Fruit fly (Drosophila melanogaster) whole organism, embryonic: ENCODE data around the gene Polr3G.

Experiments used
- B-H2 ChIP-seq: fragments of 200-800 bp; sonication (Bioruptor generic); optimal IDR thresholded peaks from 2 replicates; lab custom pipeline; 2018; ENCODE audit warnings: missing biosample characterization, mild to moderate bottlenecking, missing genetic modification characterization
- CG10209 ChIP-seq: fragments of 200-800 bp; sonication (Bioruptor generic); optimal IDR thresholded peaks from 3 replicates; lab custom pipeline; 2017; ENCODE audit warnings: missing biosample characterization, mild to moderate bottlenecking, missing genetic modification characterization, missing genetic modification reagents
- CG1024 ChIP-seq: fragments of 200-800 bp; sonication (Bioruptor generic); IDR thresholded peaks from 2 replicates; pipeline ENCODE4 v1.3.6; 2022; ENCODE audit warnings: missing biosample characterization, missing genetic modification characterization
- CG10959 ChIP-seq: fragments of 200-800 bp; sonication (Bioruptor generic); IDR thresholded peaks from 2 replicates; pipeline ENCODE4 v1.3.6; 2022; ENCODE audit warnings: missing biosample characterization, missing genetic modification characterization
- CG11560 ChIP-seq: fragments of 200-800 bp; sonication (Bioruptor generic); IDR thresholded peaks from 3 replicates; pipeline ENCODE4 v1.3.6; 2022; ENCODE audit warnings: missing biosample characterization, missing genetic modification characterization
- CG12071 ChIP-seq: fragments of 200-800 bp; sonication (Bioruptor generic); optimal IDR thresholded peaks from 3 replicates; lab custom pipeline; 2018; ENCODE audit warnings: missing biosample characterization, mild to moderate bottlenecking, missing genetic modification characterization
- CG13287 ChIP-seq: fragments of 200-800 bp; sonication (Bioruptor generic); IDR thresholded peaks from 2 replicates; pipeline ENCODE4 v1.3.6; 2022; ENCODE audit warnings: missing biosample characterization, missing genetic modification characterization; ENCODE audit not compliant: partially characterized antibody
- CG15479 ChIP-seq: fragments of 200-800 bp; sonication (Bioruptor generic); optimal IDR thresholded peaks from 3 replicates; lab custom pipeline; 2019; ENCODE audit warnings: missing biosample characterization, mild to moderate bottlenecking, missing genetic modification characterization, moderate library complexity
- CG3726 ChIP-seq: fragments of 200-800 bp; sonication (Bioruptor generic); IDR thresholded peaks from 3 replicates; pipeline ENCODE4, ENCODE4 v1.3.6; 2022; ENCODE audit warnings: missing biosample characterization, missing genetic modification characterization
- CG6813 ChIP-seq: fragments of 200-800 bp; sonication (Bioruptor generic); optimal IDR thresholded peaks from 2 replicates; lab custom pipeline; 2017; ENCODE audit warnings: missing biosample characterization, missing genetic modification characterization, mild to moderate bottlenecking, moderate library complexity, missing genetic modification reagents
- CG7839 ChIP-seq: fragments of 200-800 bp; sonication (Bioruptor generic); optimal IDR thresholded peaks from 3 replicates; lab custom pipeline; 2018; ENCODE audit warnings: missing biosample characterization, mild to moderate bottlenecking, missing genetic modification characterization, moderate library complexity
- CG9932 ChIP-seq: fragments of 200-800 bp; sonication (Bioruptor generic); IDR thresholded peaks from 2 replicates; pipeline ENCODE4 v1.3.6; 2022; ENCODE audit warnings: missing biosample characterization, missing genetic modification characterization
- Dbx ChIP-seq: fragments of 200-800 bp; sonication (Bioruptor generic); IDR thresholded peaks from 3 replicates; pipeline ENCODE4 v1.3.6; 2022; ENCODE audit warnings: missing biosample characterization, missing genetic modification characterization
- Gsc ChIP-seq: fragments of 200-800 bp; sonication (Bioruptor generic); IDR thresholded peaks from 2 replicates; pipeline ENCODE4 v1.3.6; 2022; ENCODE audit warnings: missing biosample characterization, missing genetic modification characterization
- HLH3B ChIP-seq: fragments of 200-800 bp; sonication (Bioruptor generic); IDR thresholded peaks from 2 replicates; pipeline ENCODE4 v1.3.6; 2022; ENCODE audit warnings: missing biosample characterization, missing genetic modification characterization
- Hand ChIP-seq: fragments of 200-800 bp; sonication (Bioruptor generic); optimal IDR thresholded peaks from 2 replicates; lab custom pipeline; 2017; ENCODE audit warnings: mild to moderate bottlenecking, missing biosample characterization, missing genetic modification reagents, missing genetic modification characterization
- Med ChIP-seq: fragments of 200-800 bp; sonication (Bioruptor generic); peaks from one replicate; lab custom pipeline; 2016; ENCODE audit warnings: missing biosample characterization, missing genetic modification characterization, mild to moderate bottlenecking, inconsistent platforms, moderate library complexity
- Opbp ChIP-seq: fragments of 200-800 bp; sonication (Bioruptor generic); IDR thresholded peaks from 3 replicates; pipeline ENCODE4 v1.3.6; 2022; ENCODE audit warnings: missing biosample characterization, missing genetic modification characterization; ENCODE audit not compliant: partially characterized antibody
- Pdp1 ChIP-seq, 2 experiments: fragments of 200-800 bp; sonication (Bioruptor generic); optimal IDR thresholded peaks; 3 replicates each; lab custom pipeline; 2016; ENCODE audit warnings: missing biosample characterization in 2 of 2, missing genetic modification characterization in 2 of 2, mild to moderate bottlenecking in 1 of 2, moderate library complexity in 1 of 2
- Trl ChIP-seq, 3 experiments: fragments of >200 bp in 2 of 3; fragments of 200-800 bp in 1 of 3; sonication (Bioruptor generic) in 1 of 3; optimal IDR thresholded peaks; 2 replicates in 1 of 3; 3 replicates in 2 of 3; lab custom pipeline; 2016 to 2017; ENCODE audit warnings: missing biosample characterization in 1 of 3, missing genetic modification characterization in 1 of 3
- ab ChIP-seq: fragments of 200-800 bp; sonication (Bioruptor generic); optimal IDR thresholded peaks from 2 replicates; lab custom pipeline; 2016; ENCODE audit warnings: missing biosample characterization, missing genetic modification characterization
- bsh ChIP-seq, 2 experiments: fragments of 200-800 bp; sonication (Bioruptor generic); optimal IDR thresholded peaks; 2 replicates each; lab custom pipeline; 2017 to 2018; ENCODE audit warnings: mild to moderate bottlenecking in 2 of 2, missing biosample characterization in 2 of 2, missing genetic modification characterization in 2 of 2, moderate library complexity in 1 of 2
- btn ChIP-seq: fragments of 200-800 bp; sonication (Bioruptor generic); optimal IDR thresholded peaks from 2 replicates; lab custom pipeline; 2016; ENCODE audit warnings: missing biosample characterization, missing genetic modification characterization
- cas ChIP-seq: fragments of 200-800 bp; sonication (Bioruptor generic); IDR thresholded peaks from 2 replicates; pipeline ENCODE4 v1.3.6; 2022; ENCODE audit warnings: missing biosample characterization, missing genetic modification characterization
- caup ChIP-seq: fragments of 200-800 bp; sonication (Bioruptor generic); optimal IDR thresholded peaks from 3 replicates; lab custom pipeline; 2017; ENCODE audit warnings: missing biosample characterization, mild to moderate bottlenecking, missing genetic modification characterization, moderate library complexity; ENCODE audit not compliant: severe bottlenecking
- ci ChIP-seq: fragments of 200-800 bp; sonication (Bioruptor generic); IDR thresholded peaks from 3 replicates; pipeline ENCODE4 v1.3.6; 2022; ENCODE audit warnings: missing biosample characterization, missing genetic modification characterization
- corto ChIP-seq: fragments of 200-800 bp; sonication (Bioruptor generic); optimal IDR thresholded peaks from 2 replicates; lab custom pipeline; 2016; ENCODE audit warnings: missing biosample characterization, mild to moderate bottlenecking, missing genetic modification characterization, moderate library complexity
- crol ChIP-seq: fragments of 200-800 bp; sonication (Bioruptor generic); IDR thresholded peaks from 2 replicates; pipeline ENCODE4 v1.3.6; 2022; ENCODE audit warnings: missing biosample characterization, missing genetic modification characterization
- dmrt99B ChIP-seq: fragments of 200-800 bp; sonication (Bioruptor generic); optimal IDR thresholded peaks from 2 replicates; lab custom pipeline; 2018; ENCODE audit warnings: missing biosample characterization, mild to moderate bottlenecking, missing genetic modification characterization, moderate library complexity
- dpn ChIP-seq, 2 experiments: fragments of 200-800 bp; sonication (Bioruptor generic); optimal IDR thresholded peaks; 3 replicates each; lab custom pipeline; 2016; ENCODE audit warnings: missing biosample characterization in 2 of 2, missing genetic modification characterization in 2 of 2
- exex ChIP-seq: fragments of 200-800 bp; sonication (Bioruptor generic); optimal IDR thresholded peaks from 4 replicates; lab custom pipeline; 2018; ENCODE audit warnings: missing biosample characterization, mild to moderate bottlenecking, missing genetic modification characterization, moderate library complexity
- fd102C ChIP-seq: fragments of 200-800 bp; sonication (Bioruptor generic); optimal IDR thresholded peaks from 2 replicates; lab custom pipeline; 2018; ENCODE audit warnings: missing biosample characterization, mild to moderate bottlenecking, missing genetic modification characterization, moderate library complexity
- fd64A ChIP-seq: fragments of 200-800 bp; sonication (Bioruptor generic); optimal IDR thresholded peaks from 3 replicates; lab custom pipeline; 2018; ENCODE audit warnings: missing biosample characterization, mild to moderate bottlenecking, missing genetic modification characterization
- gem ChIP-seq: fragments of 200-800 bp; sonication (Bioruptor generic); optimal IDR thresholded peaks from 2 replicates; lab custom pipeline; 2019; ENCODE audit warnings: missing biosample characterization, mild to moderate bottlenecking, missing genetic modification characterization, moderate library complexity
- grau ChIP-seq: fragments of 200-800 bp; optimal IDR thresholded peaks from 3 replicates; lab custom pipeline; 2019; ENCODE audit warnings: missing biosample characterization, mild to moderate bottlenecking, missing genetic modification characterization, moderate library complexity
- lola ChIP-seq, 3 experiments: fragments of >200 bp in 2 of 3; fragments of 200-800 bp in 1 of 3; sonication (Bioruptor generic) in 1 of 3; optimal IDR thresholded peaks; 2 replicates each; lab custom pipeline; 2017 to 2019; ENCODE audit warnings: missing biosample characterization in 3 of 3, missing genetic modification characterization in 3 of 3, mild to moderate bottlenecking in 1 of 3, moderate library complexity in 1 of 3
- mirr ChIP-seq: fragments of 200-800 bp; sonication (Bioruptor generic); optimal IDR thresholded peaks from 3 replicates; lab custom pipeline; 2018; ENCODE audit warnings: missing biosample characterization, mild to moderate bottlenecking, missing genetic modification characterization
- nom ChIP-seq: fragments of 200-800 bp; sonication (Bioruptor generic); optimal IDR thresholded peaks from 2 replicates; lab custom pipeline; 2017; ENCODE audit warnings: missing biosample characterization, missing genetic modification characterization, mild to moderate bottlenecking, moderate library complexity, missing genetic modification reagents
- org-1 ChIP-seq: fragments of 200-800 bp; sonication (Bioruptor generic); optimal IDR thresholded peaks from 2 replicates; lab custom pipeline; 2017; ENCODE audit warnings: missing biosample characterization, missing genetic modification characterization
- ranshi ChIP-seq: fragments of 200-800 bp; sonication (Bioruptor generic); IDR thresholded peaks from 2 replicates; pipeline ENCODE4 v1.3.6; 2022; ENCODE audit warnings: missing biosample characterization, missing genetic modification characterization
- sc ChIP-seq, 3 experiments: fragments of >200 bp in 2 of 3; fragments of 200-800 bp in 1 of 3; sonication (Bioruptor generic) in 1 of 3; optimal IDR thresholded peaks; 2 replicates in 2 of 3; 3 replicates in 1 of 3; lab custom pipeline; 2017; ENCODE audit warnings: mild to moderate bottlenecking in 1 of 3, missing biosample characterization in 1 of 3, missing genetic modification characterization in 1 of 3, missing genetic modification reagents in 1 of 3
- sens ChIP-seq: fragments of 200-800 bp; sonication (Bioruptor generic); peaks from one replicate; lab custom pipeline; 2016; ENCODE audit warnings: missing biosample characterization, missing genetic modification characterization
- sens-2 ChIP-seq: fragments of 200-800 bp; sonication (Bioruptor generic); IDR thresholded peaks from 2 replicates; pipeline ENCODE4 v1.3.6; 2022; ENCODE audit warnings: missing biosample characterization, missing genetic modification characterization
- seq ChIP-seq: fragments of 200-800 bp; sonication (Bioruptor generic); IDR thresholded peaks from 2 replicates; pipeline ENCODE4 v1.3.6; 2022; ENCODE audit warnings: missing biosample characterization, missing genetic modification characterization
- tll ChIP-seq, 2 experiments: fragments of 200-800 bp in 1 of 2; fragments of >200 bp in 1 of 2; sonication (Bioruptor generic) in 1 of 2; optimal IDR thresholded peaks; 2 replicates each; lab custom pipeline; 2017 to 2019; ENCODE audit warnings: missing biosample characterization in 2 of 2, missing genetic modification characterization in 2 of 2, mild to moderate bottlenecking in 1 of 2, moderate library complexity in 1 of 2

Polr3G gene

DNA sequence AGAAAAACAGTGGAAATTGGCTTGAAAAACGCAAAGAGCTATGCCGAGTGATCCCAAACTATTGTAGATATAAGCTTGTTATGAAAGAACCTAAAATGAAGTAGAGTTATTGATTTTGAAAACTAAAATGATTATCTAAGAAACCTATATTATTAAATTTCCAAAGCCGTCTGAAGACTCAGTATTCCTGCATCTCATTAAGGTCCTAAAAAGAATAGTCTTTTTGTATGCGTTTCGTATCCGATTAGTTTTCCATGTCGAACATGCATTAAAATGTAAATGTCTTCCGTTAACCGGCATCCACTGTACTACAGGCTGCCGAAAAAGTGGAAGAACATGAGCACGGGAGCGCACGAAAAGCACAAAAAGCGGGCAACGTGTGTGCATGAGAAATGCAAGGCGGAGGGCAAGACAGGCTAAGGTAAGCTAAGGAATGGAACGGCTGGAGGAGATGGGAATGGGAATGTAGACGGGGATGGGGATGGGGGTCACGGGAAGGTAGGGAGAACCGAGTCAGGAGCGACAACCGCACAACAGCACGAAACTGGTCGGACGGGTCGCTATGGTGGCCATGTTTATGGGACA is 6.2 kb downstream of the Polr3G start:
- peak; percentile 55 for TF ChIP-seq Med (GFP tag; lab: Kevin White, UChicago)
- no peak for TF ChIP-seq fd64A (GFP tag; lab: Kevin White, UChicago)
- TF ChIP-seq sens (GFP tag; lab: Kevin White, UChicago), result peak; percentile 47
- peak; percentile 0 for TF ChIP-seq corto
- TF ChIP-seq grau, result peak; percentile 64
- TF ChIP-seq bsh (GFP tag; optimal IDR thresholded peaks at IDR 0.05; lab: Kevin White, UChicago), result peak in 1 of 2 experiments; percentile 42
- TF ChIP-seq nom (GFP tag; lab: Kevin White, UChicago), result peak; percentile 1
- no peak for TF ChIP-seq CG3726 (GFP tag; lab: Robert Waterston, UW)
- peak; percentile 12; the same call in 1 of the 2 replicates for TF ChIP-seq crol
- TF ChIP-seq mirr (GFP tag; lab: Kevin White, UChicago), result no peak
- TF ChIP-seq gem (tag; lab: Kevin White, UChicago), result no peak
- no peak for TF ChIP-seq ab (GFP tag; lab: Kevin White, UChicago)

DNA sequence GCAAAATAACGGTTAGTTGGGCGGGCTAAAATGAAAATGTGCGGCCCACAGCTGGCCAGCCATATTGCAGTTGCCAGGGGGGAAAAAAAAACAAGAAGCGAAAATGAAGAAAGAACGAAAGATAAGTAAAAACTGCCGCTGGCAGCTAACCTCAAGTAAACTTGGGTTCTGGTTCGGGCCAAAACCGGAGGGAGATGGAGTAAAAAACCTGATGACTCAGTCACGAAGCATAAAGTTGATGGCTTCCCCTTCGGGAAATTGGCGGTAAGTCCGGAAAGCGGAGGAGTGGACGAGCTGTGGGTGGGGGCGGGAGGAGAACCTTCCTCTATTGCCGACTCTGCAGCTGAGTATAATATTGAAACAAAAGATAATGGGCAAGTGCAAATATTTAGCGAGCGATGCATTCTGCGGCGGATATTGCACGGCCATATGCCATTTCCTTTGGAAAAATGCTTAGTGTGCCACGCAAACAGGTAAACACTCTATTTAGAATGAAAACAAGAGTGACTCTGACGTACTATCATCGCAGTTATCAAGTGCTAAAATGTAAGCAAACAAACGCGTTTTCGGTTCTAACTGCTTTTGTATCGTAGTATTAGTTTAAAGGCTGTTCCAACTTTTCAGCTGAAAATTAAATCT is 7.7 kb downstream of the Polr3G start:
- TF ChIP-seq caup (GFP tag; lab: Kevin White, UChicago), result no peak
- no peak for TF ChIP-seq CG11560 (tag; lab: Robert Waterston, UW)
- no peak for TF ChIP-seq HLH3B
- TF ChIP-seq CG6813 (GFP tag; lab: Kevin White, UChicago), result peak; percentile 41
- no peak for TF ChIP-seq sc (optimal IDR thresholded peaks at IDR 0.05; lab: Kevin White, UChicago)
- no peak for TF ChIP-seq sc (GFP tag; optimal IDR thresholded peaks at IDR 0.05; lab: Kevin White, UChicago)
- 0 out of 2 replicates have a peak, but pooled peaks have one; percentile 36 for TF ChIP-seq CG9932 (GFP tag; lab: Robert Waterston, UW)
- TF ChIP-seq Trl (optimal IDR thresholded peaks at IDR 0.05; lab: Kevin White, UChicago), result no peak
- no peak for TF ChIP-seq Trl (GFP tag; optimal IDR thresholded peaks at IDR 0.05; lab: Kevin White, UChicago)
- peak in 1 of 2 experiments; percentile 6 for TF ChIP-seq Pdp1 (GFP tag; optimal IDR thresholded peaks at IDR 0.05; lab: Kevin White, UChicago)
- TF ChIP-seq gem (tag; lab: Kevin White, UChicago), result peak; percentile 40
- TF ChIP-seq CG7839 (tag; lab: Kevin White, UChicago), result no peak
- no peak for TF ChIP-seq CG13287 (GFP tag; lab: Robert Waterston, UW)
- TF ChIP-seq exex (tag; lab: Kevin White, UChicago), result no peak
- no peak for TF ChIP-seq dmrt99B (tag; lab: Kevin White, UChicago)
- TF ChIP-seq org-1 (GFP tag; lab: Kevin White, UChicago), result peak; percentile 11
- TF ChIP-seq CG15479 (GFP tag; lab: Kevin White, UChicago), result peak; percentile 66
- TF ChIP-seq fd102C (GFP tag; lab: Kevin White, UChicago), result peak; percentile 43
- TF ChIP-seq CG10959 (GFP tag; lab: Robert Waterston, UW), result no peak
- TF ChIP-seq btn (GFP tag; lab: Kevin White, UChicago), result no peak
- no peak for TF ChIP-seq Hand (GFP tag; lab: Kevin White, UChicago)
- TF ChIP-seq Med (GFP tag; lab: Kevin White, UChicago), result peak; percentile 66
- no peak for TF ChIP-seq ci (GFP tag; lab: Robert Waterston, UW)
- TF ChIP-seq cas (GFP tag; lab: Robert Waterston, UW), result no peak
- TF ChIP-seq Opbp (GFP tag; lab: Robert Waterston, UW), result 0 out of 3 replicates have a peak, but pooled peaks have one; percentile 18
- TF ChIP-seq CG10209 (GFP tag; lab: Kevin White, UChicago), result peak; percentile 18
- no peak for TF ChIP-seq seq (GFP tag; lab: Robert Waterston, UW)
- no peak for TF ChIP-seq sens-2 (GFP tag; lab: Robert Waterston, UW)
- no peak for TF ChIP-seq lola (GFP tag; optimal IDR thresholded peaks at IDR 0.05; lab: Kevin White, UChicago)
- TF ChIP-seq B-H2 (GFP tag; lab: Kevin White, UChicago), result no peak
- TF ChIP-seq dpn (GFP tag; optimal IDR thresholded peaks at IDR 0.05; lab: Kevin White, UChicago), result no peak
- TF ChIP-seq CG12071 (GFP tag; lab: Kevin White, UChicago), result no peak
- peak; percentile 15; the same call in 1 of the 3 replicates for TF ChIP-seq Dbx
- peak; percentile 30 for TF ChIP-seq sens (GFP tag; lab: Kevin White, UChicago)
- peak in 1 of 2 experiments; percentile 61 for TF ChIP-seq tll (GFP tag; optimal IDR thresholded peaks at IDR 0.05; lab: Kevin White, UChicago)
- no peak for TF ChIP-seq CG1024
- no peak for TF ChIP-seq Gsc (GFP tag; lab: Robert Waterston, UW)
- TF ChIP-seq ranshi (GFP tag; lab: Robert Waterston, UW), result no peak
